Worm (Caenorhabditis elegans) whole organism, mixed stage, embryonic: ENCODE measurements around the gene drd-50.

ENCODE experiments used
- bed-3 ChIP-seq: fragments of 200-800 bp; sonication (Bioruptor generic); optimal IDR thresholded peaks from 3 replicates; lab custom pipeline; 2018; ENCODE audit warnings: mild to moderate bottlenecking, missing genetic modification characterization, moderate library complexity, missing compliant biosample characterization
- blmp-1 ChIP-seq: fragments of 150-350 bp; optimal IDR thresholded peaks from 2 replicates; lab custom pipeline; 2014; ENCODE audit warnings: missing biosample characterization, missing genetic modification characterization
- ceh-39 ChIP-seq: fragments of 150-350 bp; optimal IDR thresholded peaks from 2 replicates; lab custom pipeline; 2014; ENCODE audit warnings: missing biosample characterization, missing genetic modification characterization
- elt-3 ChIP-seq: fragments of 150-350 bp; optimal IDR thresholded peaks from 2 replicates; lab custom pipeline; 2014; ENCODE audit warnings: missing biosample characterization, missing genetic modification characterization
- ham-2 ChIP-seq: fragments of 200-800 bp; sonication (Bioruptor generic); optimal IDR thresholded peaks from 2 replicates; lab custom pipeline; 2018; ENCODE audit warnings: mild to moderate bottlenecking, missing genetic modification characterization, missing compliant biosample characterization
- lin-13 ChIP-seq: fragments of 150-350 bp; optimal IDR thresholded peaks from 2 replicates; lab custom pipeline; 2014; ENCODE audit warnings: missing biosample characterization, missing genetic modification characterization
- mep-1 ChIP-seq: fragments of 150-350 bp; optimal IDR thresholded peaks from 2 replicates; lab custom pipeline; 2017; ENCODE audit warnings: missing biosample characterization, missing genetic modification reagents, missing genetic modification characterization, inconsistent platforms
- nhr-76 ChIP-seq: sonication (generic microtip); optimal IDR thresholded peaks from 2 replicates; lab custom pipeline; 2017; ENCODE audit warnings: missing biosample characterization, missing genetic modification characterization
- snpc-4 ChIP-seq: fragments of 150-350 bp; optimal IDR thresholded peaks from 2 replicates; lab custom pipeline; 2014; ENCODE audit warnings: missing biosample characterization, missing genetic modification characterization

- TF ChIP-seq ham-2 (GFP tag; lab: Kevin White, UChicago) (no peak), ceh-39 (no peak), bed-3 (no peak), lin-13 (tag; lab: Kevin White, UChicago) (no peak), blmp-1 (tag; lab: Kevin White, UChicago) (no peak), snpc-4 (tag; lab: Kevin White, UChicago) (no peak), nhr-76 (tag; lab: Kevin White, UChicago) (no peak), mep-1 (no peak), elt-3 (tag; lab: Kevin White, UChicago) (no peak)
These were observed 21.5 kb downstream of the drd-50 start, which contains the start of gene F49F1.10 for ce11 chrIV:4139022-4139421.
